Worm (Caenorhabditis elegans): Measurements from ENCODE around the gene R04F11.3.

DNA sequence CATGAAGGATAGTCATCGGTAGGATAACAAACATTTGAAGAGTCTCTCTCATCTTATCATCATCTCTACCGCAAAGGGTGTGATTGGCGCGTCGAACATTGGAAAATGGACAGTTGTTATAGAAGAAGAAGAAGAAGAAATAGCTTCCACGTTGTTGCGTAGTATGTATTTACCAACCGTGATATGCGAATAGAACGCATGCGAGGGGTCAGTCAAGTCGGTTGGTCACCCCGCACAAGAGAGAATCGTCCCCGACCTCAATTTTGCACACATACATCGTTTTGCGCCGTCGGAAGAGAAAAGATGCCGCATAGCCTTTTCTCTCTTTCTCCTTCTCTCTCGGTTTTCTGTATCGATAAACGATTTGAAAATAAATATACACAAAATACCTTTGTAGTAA is 22.0 kb downstream of the R04F11.3 start:
- no peak for TF ChIP-seq egl-27 (tag; optimal IDR thresholded peaks at IDR 0.05)
- peak in 1 of 2 experiments; percentile 10 for TF ChIP-seq lin-35 (GFP tag; optimal IDR thresholded peaks at IDR 0.05)
- TF ChIP-seq egl-13 (tag; optimal IDR thresholded peaks at IDR 0.05), result no peak
- no peak for TF ChIP-seq snpc-4 (tag; optimal IDR thresholded peaks at IDR 0.05)
- TF ChIP-seq unc-62 (GFP tag; optimal IDR thresholded peaks at IDR 0.05), result no peak
- no peak for TF ChIP-seq fos-1 (tag; optimal IDR thresholded peaks at IDR 0.05)
- TF ChIP-seq nhr-28 (tag; optimal IDR thresholded peaks at IDR 0.05), result no peak
